Fruit fly (Drosophila melanogaster) whole organism, embryonic: Measurements from ENCODE around the gene dgt1.
A peak's percentile ranks its signal among the peaks of the same experiment; 100 is the strongest.

Source experiments
- Atf3 ChIP-seq: fragments of 200-800 bp; sonication (Bioruptor generic); optimal IDR thresholded peaks from 3 replicates; lab custom pipeline; 2016; ENCODE audit warnings: missing biosample characterization, missing genetic modification characterization
- B-H2 ChIP-seq: fragments of 200-800 bp; sonication (Bioruptor generic); optimal IDR thresholded peaks from 2 replicates; lab custom pipeline; 2018; ENCODE audit warnings: missing biosample characterization, mild to moderate bottlenecking, missing genetic modification characterization
- CG10147 ChIP-seq: fragments of 200-800 bp; sonication (Bioruptor generic); optimal IDR thresholded peaks from 2 replicates; lab custom pipeline; 2019; ENCODE audit warnings: missing biosample characterization, mild to moderate bottlenecking, missing genetic modification characterization, moderate library complexity
- CG11504 ChIP-seq: fragments of 200-800 bp; sonication (Bioruptor generic); optimal IDR thresholded peaks from 3 replicates; lab custom pipeline; 2019; ENCODE audit warnings: missing biosample characterization, mild to moderate bottlenecking, missing genetic modification characterization, moderate library complexity
- CG12219 ChIP-seq: fragments of 200-800 bp; sonication (Bioruptor generic); optimal IDR thresholded peaks from 3 replicates; lab custom pipeline; 2018; ENCODE audit warnings: missing biosample characterization, mild to moderate bottlenecking, missing genetic modification characterization
- CG12769 ChIP-seq: fragments of 200-800 bp; sonication (Bioruptor generic); optimal IDR thresholded peaks from 2 replicates; lab custom pipeline; 2019; ENCODE audit warnings: missing biosample characterization, mild to moderate bottlenecking, missing genetic modification characterization, moderate library complexity
- CG14050 ChIP-seq: fragments of 200-800 bp; sonication (Bioruptor generic); IDR thresholded peaks from 3 replicates; pipeline ENCODE4 v1.3.6; 2022; ENCODE audit warnings: missing biosample characterization, missing genetic modification characterization
- CG15011 ChIP-seq: fragments of 200-800 bp; sonication (Bioruptor generic); optimal IDR thresholded peaks from 3 replicates; lab custom pipeline; 2018; ENCODE audit warnings: missing biosample characterization, mild to moderate bottlenecking, missing genetic modification characterization
- CG15696 ChIP-seq: fragments of 200-800 bp; sonication (Bioruptor generic); optimal IDR thresholded peaks from 2 replicates; lab custom pipeline; 2019; ENCODE audit warnings: missing biosample characterization, mild to moderate bottlenecking, missing genetic modification characterization, moderate library complexity
- CG17568 ChIP-seq: fragments of 200-800 bp; sonication (Bioruptor generic); optimal IDR thresholded peaks from 2 replicates; lab custom pipeline; 2018; ENCODE audit warnings: missing biosample characterization, mild to moderate bottlenecking, missing genetic modification characterization, moderate library complexity
- CG2202 ChIP-seq: fragments of 200-800 bp; sonication (Bioruptor generic); optimal IDR thresholded peaks from 2 replicates; lab custom pipeline; 2018; ENCODE audit warnings: missing biosample characterization, mild to moderate bottlenecking, missing genetic modification characterization
- CG33213 ChIP-seq: fragments of 200-800 bp; sonication (Bioruptor generic); optimal IDR thresholded peaks from 3 replicates; lab custom pipeline; 2016; ENCODE audit warnings: missing biosample characterization, missing genetic modification characterization
- CG4404 ChIP-seq: fragments of 200-800 bp; sonication (Bioruptor generic); IDR thresholded peaks from 2 replicates; pipeline ENCODE4 v1.3.6; 2022; ENCODE audit warnings: missing biosample characterization, missing genetic modification characterization
- CG7963 ChIP-seq: fragments of 200-800 bp; sonication (Bioruptor generic); IDR thresholded peaks from 3 replicates; pipeline ENCODE4 v1.3.6; 2022; ENCODE audit warnings: missing biosample characterization, missing genetic modification characterization; ENCODE audit not compliant: partially characterized antibody
- CG9215 ChIP-seq: fragments of 200-800 bp; sonication (Bioruptor generic); IDR thresholded peaks from 2 replicates; pipeline ENCODE4 v1.3.6; 2022; ENCODE audit warnings: missing biosample characterization, missing genetic modification characterization
- CG9437 ChIP-seq: fragments of 200-800 bp; sonication (Bioruptor generic); optimal IDR thresholded peaks from 2 replicates; lab custom pipeline; 2018; ENCODE audit warnings: missing biosample characterization, mild to moderate bottlenecking, missing genetic modification characterization
- CG9727 ChIP-seq: fragments of 200-800 bp; sonication (Bioruptor generic); optimal IDR thresholded peaks from 3 replicates; lab custom pipeline; 2017; ENCODE audit warnings: missing biosample characterization, mild to moderate bottlenecking, missing genetic modification characterization
- CG9817 ChIP-seq: fragments of 200-800 bp; sonication (Bioruptor generic); optimal IDR thresholded peaks from 2 replicates; lab custom pipeline; 2018; ENCODE audit warnings: missing biosample characterization, mild to moderate bottlenecking, missing genetic modification characterization, moderate library complexity
- Dip3 ChIP-seq: fragments of 200-800 bp; sonication (Bioruptor generic); optimal IDR thresholded peaks from 3 replicates; lab custom pipeline; 2016; ENCODE audit warnings: missing biosample characterization, missing genetic modification characterization
- Dll ChIP-seq: fragments of 200-800 bp; sonication (Bioruptor generic); IDR thresholded peaks from 4 replicates; pipeline ENCODE4 v1.3.6; 2022; ENCODE audit warnings: missing biosample characterization, missing genetic modification characterization; ENCODE audit not compliant: partially characterized antibody
- E2f1 ChIP-seq: fragments of 200-800 bp; sonication (Bioruptor generic); IDR thresholded peaks from 2 replicates; pipeline ENCODE4 v1.3.6; 2022; ENCODE audit warnings: missing biosample characterization, missing genetic modification characterization
- Elba2 ChIP-seq: fragments of 200-800 bp; sonication (Bioruptor generic); optimal IDR thresholded peaks from 3 replicates; lab custom pipeline; 2016; ENCODE audit warnings: missing biosample characterization, missing genetic modification characterization
- Hey ChIP-seq: fragments of 200-800 bp; sonication (Bioruptor generic); optimal IDR thresholded peaks from 3 replicates; lab custom pipeline; 2018; ENCODE audit warnings: missing biosample characterization, mild to moderate bottlenecking, missing genetic modification characterization
- Hmr ChIP-seq: fragments of 200-800 bp; sonication (Bioruptor generic); optimal IDR thresholded peaks from 3 replicates; lab custom pipeline; 2017; ENCODE audit warnings: mild to moderate bottlenecking, missing biosample characterization, missing genetic modification reagents, missing genetic modification characterization
- Lim3 ChIP-seq: fragments of 200-800 bp; sonication (Bioruptor generic); IDR thresholded peaks from 2 replicates; pipeline ENCODE4 v1.3.6; 2022; ENCODE audit warnings: missing biosample characterization, missing genetic modification characterization
- Lpt ChIP-seq: fragments of >200 bp; optimal IDR thresholded peaks from 2 replicates; lab custom pipeline; 2018; ENCODE audit warnings: missing biosample characterization, missing genetic modification characterization
- MESR4 ChIP-seq: fragments of 200-800 bp; sonication (Bioruptor generic); optimal IDR thresholded peaks from 2 replicates; lab custom pipeline; 2018; ENCODE audit warnings: missing biosample characterization, mild to moderate bottlenecking, missing genetic modification characterization, moderate library complexity
- Meics ChIP-seq: fragments of 200-800 bp; sonication (Bioruptor generic); optimal IDR thresholded peaks from 2 replicates; lab custom pipeline; 2017; ENCODE audit warnings: missing biosample characterization, mild to moderate bottlenecking, missing genetic modification characterization
- Ptx1 ChIP-seq: fragments of 200-800 bp; sonication (Bioruptor generic); IDR thresholded peaks from 2 replicates; pipeline ENCODE4 v1.3.6; 2022; ENCODE audit warnings: missing biosample characterization, missing genetic modification characterization
- Ssrp ChIP-seq: fragments of 200-800 bp; sonication (Bioruptor generic); optimal IDR thresholded peaks from 2 replicates; lab custom pipeline; 2018; ENCODE audit warnings: missing biosample characterization, mild to moderate bottlenecking, missing genetic modification characterization, moderate library complexity
- Trl ChIP-seq, 3 experiments: fragments of >200 bp in 2 of 3; fragments of 200-800 bp in 1 of 3; sonication (Bioruptor generic) in 1 of 3; optimal IDR thresholded peaks; 2 replicates in 1 of 3; 3 replicates in 2 of 3; lab custom pipeline; 2016 to 2017; ENCODE audit warnings: missing biosample characterization in 1 of 3, missing genetic modification characterization in 1 of 3
- amos ChIP-seq: fragments of 200-800 bp; sonication (Bioruptor generic); IDR thresholded peaks from 2 replicates; pipeline ENCODE4 v1.3.6; 2022; ENCODE audit warnings: missing biosample characterization, missing genetic modification characterization; ENCODE audit not compliant: partially characterized antibody
- az2 ChIP-seq: fragments of 200-800 bp; sonication (Bioruptor generic); optimal IDR thresholded peaks from 3 replicates; lab custom pipeline; 2016; ENCODE audit warnings: missing biosample characterization, missing genetic modification characterization
- cato ChIP-seq: fragments of 200-800 bp; sonication (Bioruptor generic); optimal IDR thresholded peaks from 2 replicates; lab custom pipeline; 2016; ENCODE audit warnings: missing biosample characterization, missing genetic modification characterization, borderline replicate concordance
- cg ChIP-seq: fragments of 200-800 bp; sonication (Bioruptor generic); optimal IDR thresholded peaks from 3 replicates; lab custom pipeline; 2019; ENCODE audit warnings: missing biosample characterization, mild to moderate bottlenecking, missing genetic modification characterization, moderate library complexity
- chn ChIP-seq: fragments of 200-800 bp; sonication (Bioruptor generic); optimal IDR thresholded peaks from 2 replicates; lab custom pipeline; 2016; ENCODE audit warnings: missing biosample characterization, missing genetic modification characterization
- fd3F ChIP-seq: fragments of 200-800 bp; sonication (Bioruptor generic); optimal IDR thresholded peaks from 2 replicates; lab custom pipeline; 2018; ENCODE audit warnings: missing biosample characterization, mild to moderate bottlenecking, missing genetic modification characterization, moderate library complexity
- gce ChIP-seq: fragments of 200-800 bp; sonication (Bioruptor generic); IDR thresholded peaks from 3 replicates; pipeline ENCODE4 v1.3.6; 2022; ENCODE audit warnings: missing biosample characterization, missing genetic modification characterization
- ken ChIP-seq: fragments of 200-800 bp; sonication (Bioruptor generic); IDR thresholded peaks from 3 replicates; pipeline ENCODE4 v1.3.6; 2022; ENCODE audit warnings: missing biosample characterization, missing genetic modification characterization
- lilli ChIP-seq: fragments of 200-800 bp; sonication (Bioruptor generic); optimal IDR thresholded peaks from 3 replicates; lab custom pipeline; 2016; ENCODE audit warnings: missing biosample characterization, missing genetic modification characterization
- pfk ChIP-seq: fragments of 200-800 bp; sonication (Bioruptor generic); optimal IDR thresholded peaks from 2 replicates; lab custom pipeline; 2018; ENCODE audit warnings: missing biosample characterization, mild to moderate bottlenecking, missing genetic modification characterization, moderate library complexity
- pita ChIP-seq: fragments of 200-800 bp; sonication (Bioruptor generic); optimal IDR thresholded peaks from 2 replicates; lab custom pipeline; 2017; ENCODE audit warnings: missing biosample characterization, mild to moderate bottlenecking, missing genetic modification characterization
- pum ChIP-seq: fragments of 200-800 bp; sonication (Bioruptor generic); optimal IDR thresholded peaks from 2 replicates; lab custom pipeline; 2016; ENCODE audit warnings: missing biosample characterization, missing genetic modification characterization
- sd ChIP-seq: fragments of 200-800 bp; sonication (Bioruptor generic); optimal IDR thresholded peaks from 3 replicates; lab custom pipeline; 2018; ENCODE audit warnings: missing biosample characterization, mild to moderate bottlenecking, missing genetic modification characterization, moderate library complexity
- tgo ChIP-seq: fragments of 200-800 bp; sonication (Bioruptor generic); IDR thresholded peaks from 3 replicates; pipeline ENCODE4 v1.3.6; 2022; ENCODE audit warnings: missing biosample characterization, missing genetic modification characterization
- tna ChIP-seq: fragments of 200-800 bp; sonication (Bioruptor generic); IDR thresholded peaks from 2 replicates; pipeline ENCODE4 v1.3.6; 2022; ENCODE audit warnings: missing biosample characterization, missing genetic modification characterization; ENCODE audit not compliant: partially characterized antibody
- yki ChIP-seq: fragments of >200 bp; optimal IDR thresholded peaks from 3 replicates; lab custom pipeline; 2018
- zen2 ChIP-seq: fragments of 200-800 bp; sonication (Bioruptor generic); IDR thresholded peaks from 3 replicates; pipeline ENCODE4 v1.3.6; 2022; ENCODE audit warnings: missing biosample characterization, missing genetic modification characterization; ENCODE audit not compliant: partially characterized antibody
- zf30C ChIP-seq: fragments of 200-800 bp; sonication (Bioruptor generic); optimal IDR thresholded peaks from 3 replicates; lab custom pipeline; 2018; ENCODE audit warnings: missing biosample characterization, mild to moderate bottlenecking, missing genetic modification characterization

Gene dgt1

dm6 chr3R:29806682-29807393 is 50.5 kb downstream of the dgt1 start, which contains the start of the genes ca and ncd (continued):
- TF ChIP-seq CG11504 = no peak
- peak; percentile 48 for TF ChIP-seq MESR4 (GFP tag; lab: Kevin White, UChicago)
- no peak for TF ChIP-seq gce
- TF ChIP-seq Lpt = no peak
- TF ChIP-seq Hey (tag; lab: Kevin White, UChicago) = no peak
- peak; percentile 54; the same call in 2 of the 3 replicates for TF ChIP-seq zen2 (GFP tag; lab: Robert Waterston, UW)
- TF ChIP-seq yki (lab: Kevin White, UChicago) = no peak
- no peak for TF ChIP-seq Meics (GFP tag; lab: Kevin White, UChicago)
- no peak for TF ChIP-seq B-H2 (GFP tag; lab: Kevin White, UChicago)
- TF ChIP-seq Dip3 (GFP tag; lab: Kevin White, UChicago) = peak; percentile 6
- TF ChIP-seq CG9727 (GFP tag; lab: Kevin White, UChicago) = no peak
- TF ChIP-seq CG10147 (GFP tag; lab: Kevin White, UChicago) = no peak
- TF ChIP-seq Lim3 (GFP tag; lab: Robert Waterston, UW) = no peak
- no peak for TF ChIP-seq CG12769
- no peak for TF ChIP-seq CG15696
- TF ChIP-seq E2f1 (GFP tag; lab: Robert Waterston, UW) = peak; percentile 8; the same call in 1 of the 2 replicates
- TF ChIP-seq CG2202 (tag; lab: Kevin White, UChicago) = no peak
- no peak for TF ChIP-seq CG9817 (tag; lab: Kevin White, UChicago)
- TF ChIP-seq CG33213 (GFP tag; lab: Kevin White, UChicago) = no peak
- TF ChIP-seq Ssrp (tag; lab: Kevin White, UChicago) = no peak
- TF ChIP-seq cato = no peak
- TF ChIP-seq amos (GFP tag; lab: Robert Waterston, UW) = peak; percentile 80
- TF ChIP-seq Atf3 (GFP tag; lab: Kevin White, UChicago) = no peak
- no peak for TF ChIP-seq fd3F (GFP tag; lab: Kevin White, UChicago)
- no peak for TF ChIP-seq CG14050 (GFP tag; lab: Robert Waterston, UW)
- TF ChIP-seq Elba2 (GFP tag; lab: Kevin White, UChicago) = peak; percentile 82
- no peak for TF ChIP-seq pita (GFP tag; lab: Kevin White, UChicago)
- TF ChIP-seq CG12219 (GFP tag; lab: Kevin White, UChicago) = no peak
- TF ChIP-seq chn (GFP tag; lab: Kevin White, UChicago) = no peak
- no peak for TF ChIP-seq Hmr (GFP tag; lab: Kevin White, UChicago)
- TF ChIP-seq tna (GFP tag; lab: Robert Waterston, UW) = peak; percentile 29; the same call in 1 of the 2 replicates
- TF ChIP-seq lilli (GFP tag; lab: Kevin White, UChicago) = no peak
- no peak for TF ChIP-seq cg (GFP tag; lab: Kevin White, UChicago)
- TF ChIP-seq CG9437 (GFP tag; lab: Kevin White, UChicago) = no peak
- no peak for TF ChIP-seq pfk (GFP tag; lab: Kevin White, UChicago)
- TF ChIP-seq CG9215 = peak; percentile 80
- TF ChIP-seq tgo (GFP tag; lab: Robert Waterston, UW) = no peak
- no peak for TF ChIP-seq az2 (GFP tag; lab: Kevin White, UChicago)
- TF ChIP-seq CG15011 (GFP tag; lab: Kevin White, UChicago) = no peak
- TF ChIP-seq CG17568 = no peak
- no peak for TF ChIP-seq zf30C (GFP tag; lab: Kevin White, UChicago)
- TF ChIP-seq CG7963 (GFP tag; lab: Robert Waterston, UW) = peak; percentile 61; the same call in 1 of the 3 replicates
- no peak for TF ChIP-seq sd (tag; lab: Kevin White, UChicago)
- no peak for TF ChIP-seq Trl (optimal IDR thresholded peaks at IDR 0.05; lab: Kevin White, UChicago)
- no peak for TF ChIP-seq Trl (GFP tag; optimal IDR thresholded peaks at IDR 0.05; lab: Kevin White, UChicago)
- TF ChIP-seq Ptx1 = no peak
- TF ChIP-seq Dll (GFP tag; lab: Robert Waterston, UW) = peak; percentile 74
- TF ChIP-seq pum (GFP tag; lab: Kevin White, UChicago) = no peak
- TF ChIP-seq CG4404 (GFP tag; lab: Robert Waterston, UW) = no peak
- TF ChIP-seq ken = no peak
